Fruit fly (Drosophila melanogaster) S2 (cell line): Measurements from ENCODE around the gene neur.

Experiments
- CG8478 ChIP-seq: fragments of >200 bp; optimal IDR thresholded peaks from 2 replicates; lab custom pipeline; 2018
- CTCF ChIP-seq, 2 experiments: fragments of >200 bp; optimal IDR thresholded peaks; 2 replicates each; lab custom pipeline; 2018

Gene neur

dm6 chr3R:9013765-9014380, 25.4 kb downstream of the neur start:
- TF ChIP-seq CTCF (optimal IDR thresholded peaks at IDR 0.05; lab: Kevin White, UChicago) (no peak), CG8478 (lab: Kevin White, UChicago) (no peak)

- TF ChIP-seq CG8478 (lab: Kevin White, UChicago): no peak
- no peak for TF ChIP-seq CTCF (optimal IDR thresholded peaks at IDR 0.05; lab: Kevin White, UChicago)
Observed at dm6 chr3R:9011708-9012107, 27.6 kb downstream of the neur start.

DNA sequence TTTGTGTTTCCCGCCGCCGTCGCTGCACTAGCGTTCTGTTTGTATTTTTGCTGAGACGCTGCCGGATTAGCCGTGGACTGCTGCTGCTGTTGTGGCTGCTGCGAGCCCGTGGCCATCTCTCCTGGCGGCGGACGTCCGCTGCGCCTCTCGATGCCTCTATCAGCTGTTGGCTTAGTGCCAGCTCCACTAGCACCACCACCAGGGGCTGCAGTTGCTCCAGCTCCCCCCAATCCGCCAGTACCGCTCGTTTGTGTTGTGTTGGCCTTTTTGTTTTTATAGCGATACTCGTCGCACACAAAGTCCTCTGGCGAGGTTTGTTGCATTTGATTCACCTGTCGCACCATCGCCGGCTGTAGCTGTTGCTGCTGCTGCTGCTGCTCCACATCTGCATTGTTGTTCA, 28.6 kb downstream of the neur start:
- TF ChIP-seq CTCF (optimal IDR thresholded peaks at IDR 0.05; lab: Kevin White, UChicago): no peak
- no peak for TF ChIP-seq CG8478 (lab: Kevin White, UChicago)

- TF ChIP-seq CTCF (optimal IDR thresholded peaks at IDR 0.05; lab: Kevin White, UChicago) (no peak), CG8478 (lab: Kevin White, UChicago) (no peak)
Observed at dm6 chr3R:9008202-9008601, 31.1 kb downstream of the neur start, which contains the start of gene CG11983. Gene CG11983 (plus strand): TSS chr3R:9008321.

- TF ChIP-seq CTCF (optimal IDR thresholded peaks at IDR 0.05; lab: Kevin White, UChicago): no peak
- TF ChIP-seq CG8478 (lab: Kevin White, UChicago): no peak
Observed at dm6 chr3R:9007258-9007657, 32.0 kb downstream of the neur start.

DNA sequence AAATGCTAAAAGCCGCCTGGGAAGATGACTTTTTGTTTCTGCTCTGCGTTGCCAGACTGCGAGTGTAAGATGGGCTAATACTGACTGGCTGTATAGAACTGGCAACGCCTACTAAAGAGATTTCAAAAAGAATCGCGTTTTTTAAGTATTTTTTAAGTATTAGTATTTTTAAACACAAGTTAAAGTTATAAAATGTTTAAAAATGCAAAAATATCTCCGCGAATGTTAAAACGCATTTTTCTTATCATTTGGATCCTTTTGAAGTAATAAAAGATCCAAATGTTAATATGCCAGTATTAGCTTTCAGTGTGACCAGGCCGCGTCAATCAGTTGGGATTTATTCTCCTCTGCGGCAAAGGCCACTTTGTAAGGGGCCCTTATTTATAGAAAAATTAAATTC, 33.1 kb downstream of the neur start, which contains the start of the genes Prosbeta3 and Iru:
Prosbeta3 (minus strand) TSS at position 98 of the 400 bp plus-strand sequence.
Iru (plus strand) TSS at position 328 of the 400 bp plus-strand sequence.
- TF ChIP-seq CTCF (optimal IDR thresholded peaks at IDR 0.05; lab: Kevin White, UChicago) (no peak), CG8478 (lab: Kevin White, UChicago) (no peak)

DNA sequence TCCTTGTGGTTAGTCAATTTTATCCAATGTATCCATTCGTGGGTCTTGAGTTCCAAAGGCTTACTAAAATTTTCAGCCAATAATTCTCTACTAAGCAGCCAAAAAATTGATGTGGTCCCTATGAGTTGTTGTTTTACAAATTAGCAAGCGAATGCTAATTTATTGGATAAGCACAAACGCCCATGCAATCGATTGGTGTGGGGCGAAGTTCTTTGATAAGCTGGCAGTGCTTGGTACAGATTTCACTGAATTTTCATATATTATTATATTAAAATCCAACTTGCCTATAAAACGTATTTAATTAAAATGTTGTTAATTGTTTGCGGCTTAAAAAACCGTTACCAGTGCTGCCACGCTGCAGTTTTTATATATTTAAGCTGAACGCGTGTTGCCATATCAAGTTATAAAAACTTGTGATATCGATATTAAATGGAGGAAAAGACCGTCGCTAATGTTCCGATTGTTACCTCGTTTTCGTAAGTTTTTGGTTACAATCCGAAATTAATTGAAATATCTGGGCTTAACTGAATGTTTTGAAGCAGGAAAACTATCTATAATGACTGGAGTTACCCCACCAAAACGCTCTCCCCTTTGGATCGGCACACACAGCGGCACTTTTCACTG, 35.6 kb downstream of the neur start, which contains the start of the genes CG31100 and CG11980:
CG31100 (minus strand) TSS at position 51 of the 624 bp plus-strand sequence.
CG11980 (plus strand) TSS at position 418 of the 624 bp plus-strand sequence.
- TF ChIP-seq CTCF (optimal IDR thresholded peaks at IDR 0.05; lab: Kevin White, UChicago): peak in 1 of 2 experiments; percentile 30
- no peak for TF ChIP-seq CG8478 (lab: Kevin White, UChicago)

DNA sequence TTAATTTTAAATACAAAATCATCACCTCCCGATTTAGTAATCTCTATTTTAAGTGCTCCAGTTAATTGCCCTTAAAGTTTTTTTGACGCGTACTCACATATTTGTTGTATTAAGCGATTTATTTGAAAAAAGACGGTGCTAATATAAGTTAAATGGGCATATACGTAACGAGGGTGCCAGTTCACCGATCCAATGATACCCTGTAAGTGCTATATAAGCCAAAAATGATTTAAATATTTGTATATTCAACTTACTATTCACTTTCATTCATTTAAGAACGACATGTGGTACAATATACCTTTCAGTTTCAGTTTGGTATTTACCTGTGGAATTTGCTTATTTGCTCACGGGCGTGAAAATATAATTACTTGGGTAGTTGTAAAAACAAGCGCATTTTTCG, 36.7 kb downstream of the neur start:
- TF ChIP-seq CG8478 (lab: Kevin White, UChicago): no peak
- no peak for TF ChIP-seq CTCF (optimal IDR thresholded peaks at IDR 0.05; lab: Kevin White, UChicago)

dm6 chr3R:9001720-9002240, 37.5 kb downstream of the neur start:
- TF ChIP-seq CG8478 (lab: Kevin White, UChicago) (no peak), CTCF (optimal IDR thresholded peaks at IDR 0.05; lab: Kevin White, UChicago) (no peak)

DNA sequence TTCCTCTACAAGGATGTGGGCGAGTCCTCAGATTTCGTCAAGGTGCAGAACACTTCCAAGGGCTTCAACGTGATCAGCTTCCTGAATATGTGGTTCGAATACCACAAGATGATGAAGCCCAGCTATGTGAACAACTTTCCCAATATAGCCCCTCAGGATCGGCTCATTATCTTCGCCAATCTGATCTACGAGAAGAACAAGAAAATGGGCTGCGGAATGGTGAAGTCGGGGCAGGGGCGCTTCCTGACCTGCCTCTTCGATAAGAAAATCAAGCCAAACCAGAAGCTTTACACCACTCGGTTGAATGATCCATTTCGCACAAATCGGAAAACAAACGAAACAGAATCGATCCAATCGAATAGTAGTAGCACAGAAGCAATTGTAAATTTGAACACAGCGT, 41.0 kb downstream of the neur start:
- no peak for TF ChIP-seq CTCF (optimal IDR thresholded peaks at IDR 0.05; lab: Kevin White, UChicago)
- no peak for TF ChIP-seq CG8478 (lab: Kevin White, UChicago)

DNA sequence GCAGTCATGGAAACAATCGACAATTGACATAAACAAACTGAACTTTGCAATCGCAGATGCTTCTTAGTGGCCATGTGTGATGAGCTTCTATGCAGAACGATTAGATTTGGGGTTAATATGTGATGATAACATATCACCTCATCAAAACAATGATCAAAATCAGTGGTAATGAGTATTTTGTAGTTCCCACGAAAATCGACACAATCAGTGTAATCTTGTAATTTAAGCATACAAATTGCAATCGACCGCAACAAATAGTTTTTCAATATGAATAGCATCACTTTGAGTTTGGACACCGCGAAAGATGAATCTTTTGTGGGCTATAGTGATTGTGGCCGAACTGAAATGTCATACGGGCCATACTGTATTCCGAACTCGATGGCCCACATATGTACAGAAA, 41.9 kb downstream of the neur start, which contains the start of gene CG11977:
CG11977 (plus strand) TSS at position 301 of the 400 bp plus-strand sequence.
- TF ChIP-seq CTCF (optimal IDR thresholded peaks at IDR 0.05; lab: Kevin White, UChicago): no peak
- TF ChIP-seq CG8478 (lab: Kevin White, UChicago): no peak

DNA sequence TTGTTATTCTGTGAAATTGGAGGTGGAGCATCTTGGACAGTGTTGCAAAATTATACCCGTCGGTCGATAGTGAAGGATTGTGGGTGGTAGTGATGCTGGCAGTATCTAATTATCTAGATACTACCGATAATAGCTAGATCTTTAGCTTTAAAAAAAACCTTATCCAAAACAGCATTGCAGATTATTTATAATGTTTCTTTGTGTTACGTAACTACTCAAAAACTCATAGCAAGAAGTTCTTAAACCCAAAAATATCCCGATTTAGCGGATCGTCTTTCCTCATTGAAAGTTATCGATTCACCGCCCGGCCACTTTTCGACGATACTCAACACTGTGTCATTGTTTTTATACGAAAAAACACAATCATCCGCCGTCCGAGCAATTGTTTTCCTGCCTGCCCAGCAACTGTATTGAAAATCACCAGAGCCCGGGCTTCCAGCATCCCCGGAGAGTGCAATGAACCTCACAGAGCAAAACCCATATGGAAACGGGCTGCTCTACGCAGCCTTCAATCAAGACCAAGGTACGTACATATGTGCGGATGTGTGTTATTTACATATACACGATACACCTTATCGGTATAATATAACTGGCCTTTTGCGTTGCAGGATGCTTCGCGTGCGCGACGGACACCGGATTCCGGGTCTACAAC, 46.2 kb downstream of the neur start, which contains the start of gene CG11975:
CG11975 (plus strand) TSS at position 326 of the 652 bp plus-strand sequence.
- TF ChIP-seq CTCF (optimal IDR thresholded peaks at IDR 0.05; lab: Kevin White, UChicago): peak in 1 of 2 experiments; percentile 14
- TF ChIP-seq CG8478 (lab: Kevin White, UChicago): no peak

- TF ChIP-seq CG8478 (lab: Kevin White, UChicago) (no peak), CTCF (optimal IDR thresholded peaks at IDR 0.05; lab: Kevin White, UChicago) (peak in 1 of 2 experiments; percentile 25)
Observed at dm6 chr3R:8984602-8985074, 54.6 kb downstream of the neur start, which contains the start of gene CG11970. Gene CG11970 (plus strand): TSS chr3R:8984718.

DNA sequence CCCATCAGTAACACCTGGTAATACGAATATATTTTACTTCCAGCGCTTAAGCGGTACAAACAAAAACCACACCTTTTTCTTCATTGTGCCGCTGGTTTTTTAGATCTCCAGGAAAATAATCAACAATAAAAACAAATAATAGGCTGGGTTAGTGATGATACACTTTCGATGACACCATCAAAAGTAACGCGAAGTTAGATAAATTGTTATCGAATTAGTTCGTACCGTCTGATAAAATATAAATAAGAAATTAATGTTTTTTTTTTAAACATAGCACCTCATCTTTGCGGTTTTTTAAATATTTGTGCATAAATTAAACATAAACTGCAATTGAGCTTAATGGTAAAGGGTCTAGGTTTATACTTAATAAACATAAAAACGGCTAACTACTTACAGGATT, 55.1 kb downstream of the neur start, which contains the start of gene RagA-B:
RagA-B (minus strand) TSS at position 175 of the 400 bp plus-strand sequence.
- no peak for TF ChIP-seq CG8478 (lab: Kevin White, UChicago)
- no peak for TF ChIP-seq CTCF (optimal IDR thresholded peaks at IDR 0.05; lab: Kevin White, UChicago)
